Worm (Caenorhabditis elegans) whole organism, L3 larva: ENCODE measurements around the gene hmp-1.

Experiments
- aly-2 ChIP-seq: fragments of 150-350 bp; optimal IDR thresholded peaks from 2 replicates; lab custom pipeline; 2014; ENCODE audit warnings: missing biosample characterization, missing genetic modification characterization
- ceh-28 ChIP-seq: fragments of 150-350 bp; optimal IDR thresholded peaks from 2 replicates; lab custom pipeline; 2014; ENCODE audit warnings: missing biosample characterization, missing genetic modification reagents, missing genetic modification characterization
- egl-27 ChIP-seq: sonication (generic microtip); optimal IDR thresholded peaks from 4 replicates; lab custom pipeline; 2017; ENCODE audit warnings: missing biosample characterization, missing genetic modification reagents, missing genetic modification characterization
- fkh-2 ChIP-seq: fragments of 150-350 bp; optimal IDR thresholded peaks from 2 replicates; lab custom pipeline; 2014; ENCODE audit warnings: missing biosample characterization, missing genetic modification reagents, missing genetic modification characterization
- fos-1 ChIP-seq: fragments of 150-350 bp; optimal IDR thresholded peaks from 2 replicates; lab custom pipeline; 2014; ENCODE audit warnings: missing biosample characterization, missing genetic modification characterization
- lin-39 ChIP-seq: fragments of 150-350 bp; optimal IDR thresholded peaks from 2 replicates; lab custom pipeline; 2018; ENCODE audit warnings: missing biosample characterization, missing genetic modification reagents, missing genetic modification characterization
- mml-1 ChIP-seq: fragments of 150-350 bp; sonication (generic microtip); optimal IDR thresholded peaks from 3 replicates; lab custom pipeline; 2014; ENCODE audit warnings: missing biosample characterization, missing genetic modification characterization
- nhr-76 ChIP-seq: fragments of 150-350 bp; sonication (generic microtip); optimal IDR thresholded peaks from 5 replicates; lab custom pipeline; 2014; ENCODE audit warnings: missing biosample characterization, missing genetic modification characterization
- nhr-77 ChIP-seq: fragments of 150-350 bp; optimal IDR thresholded peaks from 2 replicates; lab custom pipeline; 2014; ENCODE audit warnings: missing biosample characterization, missing genetic modification characterization
- unc-39 ChIP-seq: sonication (generic microtip); optimal IDR thresholded peaks from 4 replicates; lab custom pipeline; 2017; ENCODE audit warnings: missing biosample characterization, missing genetic modification characterization
- zag-1 ChIP-seq: fragments of 150-350 bp; optimal IDR thresholded peaks from 2 replicates; lab custom pipeline; 2014; ENCODE audit warnings: missing biosample characterization, missing genetic modification characterization
- ztf-4 ChIP-seq: fragments of 150-350 bp; optimal IDR thresholded peaks from 2 replicates; lab custom pipeline; 2014; ENCODE audit warnings: missing biosample characterization, missing genetic modification characterization

DNA sequence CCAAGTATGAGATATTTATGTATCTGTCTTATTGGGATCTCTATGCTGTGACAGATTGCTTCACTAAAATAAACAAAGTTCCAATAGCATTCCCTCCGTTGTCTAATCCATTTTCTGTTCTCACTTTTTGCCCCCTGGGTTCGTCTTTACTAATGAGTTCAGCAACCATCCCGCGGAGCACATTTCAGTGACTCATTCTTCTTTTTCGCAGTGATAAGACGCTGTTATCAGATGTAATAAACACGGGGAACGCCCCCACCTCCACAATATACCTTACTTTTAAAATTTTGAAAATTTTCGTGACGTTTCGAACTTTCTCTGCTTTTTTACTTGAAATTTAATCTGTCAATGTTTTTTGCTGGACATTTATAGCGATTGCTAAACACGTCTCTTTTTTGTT is 54.5 kb downstream of the hmp-1 start:
- TF ChIP-seq ztf-4 (no peak), egl-27 (tag; lab: Kevin White, UChicago) (no peak), zag-1 (tag; lab: Kevin White, UChicago) (no peak), nhr-76 (tag; lab: Kevin White, UChicago) (no peak), fkh-2 (tag; lab: Kevin White, UChicago) (no peak), lin-39 (tag; lab: Kevin White, UChicago) (no peak), fos-1 (tag; lab: Kevin White, UChicago) (no peak), unc-39 (no peak), nhr-77 (tag; lab: Kevin White, UChicago) (no peak), aly-2 (tag; lab: Kevin White, UChicago) (no peak), mml-1 (tag; lab: Kevin White, UChicago) (no peak), ceh-28 (tag; lab: Kevin White, UChicago) (no peak)
